Worm (Caenorhabditis elegans): ENCODE measurements around the gene rab-30.

rab-30 gene

DNA sequence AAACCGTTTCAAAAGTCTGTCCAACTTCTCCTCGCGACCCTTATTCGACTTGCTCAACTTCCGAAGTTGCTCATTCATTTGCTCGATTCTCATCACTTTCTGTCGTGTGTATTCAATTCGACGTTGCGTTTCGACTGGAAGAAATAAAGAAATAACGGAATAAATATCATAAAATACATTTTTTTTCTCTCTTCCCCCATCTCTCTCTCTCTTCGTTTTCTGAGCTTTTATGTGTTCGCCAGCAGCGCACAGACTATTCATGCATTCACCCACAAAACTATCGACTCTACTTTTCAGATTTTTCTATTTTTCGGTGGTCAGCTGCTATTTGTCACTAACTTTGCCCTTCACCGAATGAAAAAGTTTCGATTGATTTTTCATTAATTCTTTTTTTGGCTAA, at the start of gene rab-30:
Gene rab-30 (plus strand): TSS at position 301 of the 400 bp plus-strand sequence.
- TF ChIP-seq madf-5 (GFP tag; IDR thresholded peaks at IDR 0.05) (no peak), hif-1 (tag; optimal IDR thresholded peaks at IDR 0.05) (no peak), Y5F2A.4 (GFP tag; optimal IDR thresholded peaks at IDR 0.05) (no peak), aha-1 (tag) (peak; percentile 43), unc-130 (GFP tag; optimal IDR thresholded peaks at IDR 0.05) (no peak), nhr-41 (GFP tag; IDR thresholded peaks at IDR 0.05) (no peak), nhr-10 (tag; optimal IDR thresholded peaks at IDR 0.05) (no peak)

DNA sequence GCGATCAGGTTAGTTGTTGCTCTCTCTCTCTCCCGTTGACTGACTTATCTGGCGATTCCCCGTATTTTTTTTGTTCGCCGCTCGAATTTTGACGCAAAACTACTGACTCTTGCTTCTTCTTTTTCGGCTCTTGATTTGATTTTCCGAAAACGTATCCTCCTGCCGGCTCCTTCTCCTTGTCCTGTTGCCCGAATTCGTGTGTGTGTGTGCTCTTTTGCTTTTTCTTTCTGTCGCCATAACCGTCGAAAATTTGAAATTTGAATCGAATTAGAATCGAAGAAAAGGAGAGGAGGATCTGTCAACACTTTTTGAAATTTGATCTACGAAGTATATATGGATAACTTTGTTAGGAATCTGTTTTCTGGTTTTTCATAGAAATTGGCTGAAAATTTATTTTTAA, 47.8 kb upstream of the rab-30 start:
- TF ChIP-seq F49E8.2 (tag; optimal IDR thresholded peaks at IDR 0.05; ENCODE audit: borderline replicate concordance) (no peak), unc-39 (tag; optimal IDR thresholded peaks at IDR 0.05) (no peak), egl-43 (GFP tag; IDR thresholded peaks at IDR 0.05) (no peak), mep-1 (tag; optimal IDR thresholded peaks at IDR 0.05) (no peak), fkh-10 (GFP tag; optimal IDR thresholded peaks at IDR 0.05) (peak; percentile 22)

- TF ChIP-seq dmd-6 (GFP tag; IDR thresholded peaks at IDR 0.05) (no peak), aha-1 (tag) (peak; percentile 10), T20F7.1 (GFP tag; optimal IDR thresholded peaks at IDR 0.05) (no peak)
Observed at ce11 chrIII:10515751-10516150, 44.6 kb upstream of the rab-30 start.

ce11 chrIII:10518884-10519283, 41.5 kb upstream of the rab-30 start:
- TF ChIP-seq nhr-48 (tag; optimal IDR thresholded peaks at IDR 0.05) (no peak), F49E8.2 (tag; optimal IDR thresholded peaks at IDR 0.05; ENCODE audit: borderline replicate concordance) (no peak), F44E2.7 (GFP tag; IDR thresholded peaks at IDR 0.05) (no peak), fkh-10 (GFP tag; optimal IDR thresholded peaks at IDR 0.05) (no peak), R02D3.7 (tag; optimal IDR thresholded peaks at IDR 0.05) (no peak), lin-13 (GFP tag; optimal IDR thresholded peaks at IDR 0.05) (no peak), lin-15B (tag; optimal IDR thresholded peaks at IDR 0.05) (no peak), daf-12 (tag; optimal IDR thresholded peaks at IDR 0.05) (no peak), nhr-42 (GFP tag; IDR thresholded peaks at IDR 0.05) (no peak), nhr-76 (tag; optimal IDR thresholded peaks at IDR 0.05) (no peak), ces-1 (GFP tag; optimal IDR thresholded peaks at IDR 0.05) (no peak), mxl-3 (GFP tag; optimal IDR thresholded peaks at IDR 0.05) (no peak), lin-38 (GFP tag; IDR thresholded peaks at IDR 0.05) (no peak; the same call in 1 of the 2 replicates)

DNA sequence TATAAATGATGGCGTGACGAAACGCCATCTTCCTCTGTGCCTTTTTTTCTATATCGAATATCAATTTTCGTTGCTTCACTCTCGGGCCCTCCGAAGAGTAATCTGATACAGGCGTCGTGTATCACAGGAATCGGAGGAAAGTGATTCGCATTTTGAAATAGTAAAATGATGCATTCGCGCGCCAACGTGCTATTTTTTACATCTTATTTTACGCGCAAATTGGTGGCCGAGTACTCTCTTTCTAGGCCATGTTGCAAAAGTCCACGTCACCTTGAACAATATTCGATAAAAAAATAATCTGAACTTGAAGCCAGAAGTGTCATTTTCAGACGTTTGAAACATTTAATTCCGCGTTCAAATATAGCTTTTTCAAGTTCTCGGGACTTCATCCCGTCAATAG, 40.8 kb upstream of the rab-30 start:
- peak; percentile 62 for TF ChIP-seq aha-1 (tag)
- no peak for TF ChIP-seq lin-39 (tag; optimal IDR thresholded peaks at IDR 0.05)

ce11 chrIII:10520523-10520922, 39.9 kb upstream of the rab-30 start, which contains the start of gene unc-49:
unc-49 (plus strand) TSS chrIII:10520762.
- TF ChIP-seq zag-1 (tag; optimal IDR thresholded peaks at IDR 0.05), result no peak
- peak; percentile 58 for TF ChIP-seq aha-1 (tag)
- TF ChIP-seq nhr-42 (GFP tag; IDR thresholded peaks at IDR 0.05), result no peak

DNA sequence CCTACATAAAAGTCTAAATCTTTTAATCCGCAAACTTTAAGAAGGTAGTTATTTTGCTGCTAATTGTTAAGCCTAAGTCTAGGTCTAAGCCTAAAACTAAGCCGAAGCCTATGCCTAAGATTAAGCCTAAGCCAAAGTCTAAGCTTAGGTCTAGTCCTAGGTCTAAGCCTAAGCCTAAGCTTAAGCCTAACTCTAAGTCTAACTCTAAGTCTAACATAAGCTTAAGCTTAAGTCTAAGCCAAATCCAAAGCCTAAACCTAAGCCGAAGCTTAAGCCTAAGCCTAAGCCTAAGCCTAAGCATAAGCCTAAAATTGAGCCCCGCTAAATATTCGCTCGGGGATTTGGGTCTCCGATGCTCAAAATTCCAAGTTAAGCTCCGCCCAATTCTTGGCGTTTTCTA, 39.2 kb upstream of the rab-30 start:
- TF ChIP-seq ctbp-1 (GFP tag; IDR thresholded peaks at IDR 0.05) (no peak), F44E2.7 (GFP tag; IDR thresholded peaks at IDR 0.05) (no peak), F26F4.8 (GFP tag; conservative IDR thresholded peaks at IDR 0.05) (no peak), cey-2 (tag; optimal IDR thresholded peaks at IDR 0.05; ENCODE audit: borderline replicate concordance, insufficient read depth) (no peak), lsy-2 (tag; optimal IDR thresholded peaks at IDR 0.05) (no peak), ceh-44 (GFP tag; IDR thresholded peaks at IDR 0.05) (no peak), duxl-1 (tag; optimal IDR thresholded peaks at IDR 0.05; ENCODE audit: poor library complexity) (no peak), spr-1 (tag; optimal IDR thresholded peaks at IDR 0.05) (no peak), hlh-30 (tag; optimal IDR thresholded peaks at IDR 0.05; ENCODE audit: insufficient read depth) (no peak), unc-130 (GFP tag; optimal IDR thresholded peaks at IDR 0.05) (no peak), ama-1 (optimal IDR thresholded peaks at IDR 0.05) (no peak), D1046.2 (GFP tag; IDR thresholded peaks at IDR 0.05) (no peak), nhr-77 (tag; optimal IDR thresholded peaks at IDR 0.05) (no peak), ceh-32 (tag; optimal IDR thresholded peaks at IDR 0.05; ENCODE audit: poor library complexity) (no peak)

Data from whole organism, L4 larva.